Worm (Caenorhabditis elegans) whole organism, L4/young adult: ENCODE data around the gene nhr-277.

Experiments used
- W03F9.2 ChIP-seq: fragments of 150-350 bp; optimal IDR thresholded peaks from 2 replicates; lab custom pipeline; 2014; ENCODE audit warnings: missing biosample characterization, missing genetic modification characterization
- dao-5 ChIP-seq: sonication (generic microtip); optimal IDR thresholded peaks from 2 replicates; lab custom pipeline; 2016; ENCODE audit warnings: missing genotype, missing genetic modification characterization, moderate library complexity, missing compliant biosample characterization
- him-1 ChIP-seq: sonication (generic microtip); optimal IDR thresholded peaks from 2 replicates; lab custom pipeline; 2016; ENCODE audit warnings: missing genotype, missing genetic modification reagents, missing genetic modification characterization, missing compliant biosample characterization

- TF ChIP-seq him-1 (tag; lab: Kevin White, UChicago), result no peak
- TF ChIP-seq dao-5 (tag; lab: Kevin White, UChicago), result no peak
- no peak for TF ChIP-seq W03F9.2 (tag; lab: Kevin White, UChicago)
Observed at ce11 chrIV:2738466-2738865, 4.3 kb upstream of the nhr-277 start.
